Worm (Caenorhabditis elegans) whole organism, early embryonic: ENCODE data around the gene T10G3.4.

Experiments
- B0310.2 ChIP-seq: sonication (generic microtip); optimal IDR thresholded peaks from 2 replicates; lab custom pipeline; 2016; ENCODE audit warnings: mild to moderate bottlenecking, missing genetic modification characterization, missing compliant biosample characterization
- F13C5.2 ChIP-seq: sonication (generic microtip); optimal IDR thresholded peaks from 2 replicates; lab custom pipeline; 2017; ENCODE audit warnings: mild to moderate bottlenecking, missing genetic modification characterization, inconsistent platforms, missing compliant biosample characterization
- aly-1 ChIP-seq: sonication (generic microtip); optimal IDR thresholded peaks from 2 replicates; lab custom pipeline; 2016; ENCODE audit warnings: missing genetic modification characterization, missing compliant biosample characterization
- ama-1 ChIP-seq: fragments of 150-350 bp; optimal IDR thresholded peaks from 2 replicates; lab custom pipeline; 2014
- ceh-13 ChIP-seq: fragments of 200-800 bp; sonication (Bioruptor generic); optimal IDR thresholded peaks from 2 replicates; lab custom pipeline; 2018; ENCODE audit warnings: mild to moderate bottlenecking, missing genetic modification characterization, missing compliant biosample characterization
- ceh-36 ChIP-seq: sonication (generic microtip); optimal IDR thresholded peaks from 2 replicates; lab custom pipeline; 2016; ENCODE audit warnings: missing genetic modification characterization, inconsistent platforms, missing compliant biosample characterization
- ets-7 ChIP-seq: sonication (generic microtip); optimal IDR thresholded peaks from 2 replicates; lab custom pipeline; 2016; ENCODE audit warnings: missing genotype, missing genetic modification characterization, missing compliant biosample characterization
- flt-1 ChIP-seq: fragments of 200-800 bp; sonication (Bioruptor generic); IDR thresholded peaks from 2 replicates; pipeline ENCODE4 v1.3.6; 2022; ENCODE audit warnings: missing genetic modification characterization, missing compliant biosample characterization
- hmbx-1 ChIP-seq: sonication (generic microtip); optimal IDR thresholded peaks from 2 replicates; lab custom pipeline; 2016; ENCODE audit warnings: mild to moderate bottlenecking, missing genetic modification characterization, missing compliant biosample characterization
- hmg-4 ChIP-seq: fragments of 200-800 bp; sonication (Bioruptor generic); optimal IDR thresholded peaks from 2 replicates; lab custom pipeline; 2018; ENCODE audit warnings: mild to moderate bottlenecking, missing genetic modification characterization, missing compliant biosample characterization
- hnd-1 ChIP-seq: sonication (generic microtip); optimal IDR thresholded peaks from 2 replicates; lab custom pipeline; 2016; ENCODE audit warnings: missing genetic modification characterization, missing compliant biosample characterization
- pes-1 ChIP-seq: fragments of 200-800 bp; sonication (Bioruptor generic); IDR thresholded peaks from 2 replicates; pipeline ENCODE4 v1.3.6; 2022; ENCODE audit warnings: missing genetic modification reagents, missing genetic modification characterization, missing compliant biosample characterization
- scrt-1 ChIP-seq: fragments of 200-800 bp; sonication (Bioruptor generic); IDR thresholded peaks from 2 replicates; pipeline ENCODE4 v1.3.6; 2022; ENCODE audit warnings: missing genetic modification characterization, missing compliant biosample characterization
- sea-1 ChIP-seq: fragments of 200-800 bp; sonication (Bioruptor generic); conservative IDR thresholded peaks from 2 replicates; pipeline ENCODE4 v1.3.6; 2022; ENCODE audit warnings: missing genetic modification characterization, missing compliant biosample characterization
- tbx-11 ChIP-seq: fragments of 200-800 bp; sonication (Bioruptor generic); IDR thresholded peaks from 2 replicates; pipeline ENCODE4 v1.3.6; 2022; ENCODE audit warnings: missing genetic modification characterization, missing compliant biosample characterization
- tbx-37 ChIP-seq: fragments of 200-800 bp; sonication (Bioruptor generic); conservative IDR thresholded peaks from 2 replicates; pipeline ENCODE4 v1.3.6; 2022; ENCODE audit warnings: missing genetic modification reagents, missing genetic modification characterization, missing compliant biosample characterization
- tra-4 ChIP-seq: sonication (generic microtip); optimal IDR thresholded peaks from 2 replicates; lab custom pipeline; 2017; ENCODE audit warnings: missing genetic modification characterization, missing compliant biosample characterization

The T10G3.4 gene

DNA sequence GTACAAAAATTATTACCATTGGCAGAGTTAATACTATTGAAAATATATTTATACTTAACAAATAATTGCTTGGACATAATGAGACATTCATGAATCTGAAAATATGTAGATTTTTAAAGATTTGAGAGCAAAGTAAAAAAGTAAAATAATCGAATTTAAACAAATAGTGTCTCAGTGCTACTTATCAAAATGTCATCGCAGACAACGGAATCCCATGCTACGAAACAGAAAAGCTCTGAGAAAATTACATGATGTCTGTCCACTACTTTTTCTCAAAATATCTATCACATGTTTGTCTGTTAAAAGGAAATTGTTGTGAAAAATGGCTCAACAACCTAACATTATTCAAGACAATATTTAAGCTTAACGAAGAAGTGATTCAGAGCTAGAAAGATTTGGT, at the start of gene T10G3.4:
T10G3.4 (minus strand) TSS at position 101 of the 400 bp plus-strand sequence.
- TF ChIP-seq ceh-36 (tag; lab: Kevin White, UChicago) (no peak), F13C5.2 (tag; lab: Kevin White, UChicago) (no peak), ets-7 (no peak), tbx-37 (no peak), hmbx-1 (tag; lab: Kevin White, UChicago) (no peak), tra-4 (tag; lab: Kevin White, UChicago) (no peak), hmg-4 (no peak), ama-1 (lab: Kevin White, UChicago) (no peak), ceh-13 (no peak), tbx-11 (GFP tag; lab: Robert Waterston, UW) (no peak), flt-1 (GFP tag; lab: Robert Waterston, UW) (no peak), scrt-1 (GFP tag; lab: Robert Waterston, UW) (no peak), hnd-1 (tag; lab: Kevin White, UChicago) (no peak), aly-1 (tag; lab: Kevin White, UChicago) (no peak), pes-1 (GFP tag; lab: Robert Waterston, UW) (no peak), B0310.2 (tag; lab: Kevin White, UChicago) (no peak), sea-1 (GFP tag; lab: Robert Waterston, UW) (no peak)

DNA sequence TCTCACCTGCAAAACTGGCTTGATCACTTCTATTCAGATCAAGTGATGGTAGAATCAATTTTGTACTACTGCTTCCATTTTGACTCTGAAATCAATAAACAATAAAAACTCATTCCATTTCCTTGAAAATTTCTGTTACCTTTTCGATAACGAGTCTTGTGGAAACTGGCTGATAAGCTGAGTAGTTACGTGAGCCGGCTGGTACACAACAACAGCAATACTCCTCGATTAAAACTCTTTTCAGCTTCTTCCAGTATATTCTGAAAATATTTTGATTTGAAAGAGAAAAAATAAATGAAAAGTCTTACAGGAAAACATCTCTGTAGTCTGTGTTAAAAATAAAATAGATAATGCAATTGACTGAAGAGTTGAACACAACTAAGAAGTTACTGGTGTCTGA, 48.2 kb upstream of the T10G3.4 start:
- TF ChIP-seq tbx-11 (GFP tag; lab: Robert Waterston, UW): no peak
- no peak for TF ChIP-seq tbx-37
- TF ChIP-seq hmbx-1 (tag; lab: Kevin White, UChicago): no peak
- TF ChIP-seq ceh-13: no peak
- TF ChIP-seq aly-1 (tag; lab: Kevin White, UChicago): no peak
- TF ChIP-seq tra-4 (tag; lab: Kevin White, UChicago): no peak
- no peak for TF ChIP-seq B0310.2 (tag; lab: Kevin White, UChicago)
- TF ChIP-seq hmg-4: no peak
- no peak for TF ChIP-seq flt-1 (GFP tag; lab: Robert Waterston, UW)
- TF ChIP-seq F13C5.2 (tag; lab: Kevin White, UChicago): no peak
- no peak for TF ChIP-seq sea-1 (GFP tag; lab: Robert Waterston, UW)
- no peak for TF ChIP-seq hnd-1 (tag; lab: Kevin White, UChicago)
- no peak for TF ChIP-seq pes-1 (GFP tag; lab: Robert Waterston, UW)
- TF ChIP-seq ceh-36 (tag; lab: Kevin White, UChicago): no peak

DNA sequence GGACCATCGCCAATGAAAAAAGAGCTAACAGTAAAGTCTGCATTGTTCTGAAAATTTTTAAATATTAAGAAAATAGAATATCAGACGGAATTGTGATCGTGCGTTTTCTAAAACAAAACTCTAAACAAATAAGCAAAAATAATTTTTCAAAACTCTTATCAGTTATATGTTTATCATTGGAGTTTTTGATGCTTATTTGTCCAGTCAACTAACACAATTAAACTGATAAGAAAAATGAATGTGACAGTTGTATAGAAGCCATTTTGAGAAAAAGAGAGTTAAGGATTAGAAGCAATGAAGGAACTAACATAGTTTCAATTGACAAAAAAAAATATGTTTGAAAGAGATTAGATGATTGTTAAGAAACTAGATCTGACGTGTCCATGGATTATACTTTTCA, 46.5 kb upstream of the T10G3.4 start, which contains the start of gene ttr-44:
ttr-44 (minus strand) TSS at position 47 of the 400 bp plus-strand sequence.
- TF ChIP-seq hmg-4 (no peak), ets-7 (no peak), sea-1 (GFP tag; lab: Robert Waterston, UW) (no peak), tra-4 (tag; lab: Kevin White, UChicago) (no peak), tbx-37 (no peak), F13C5.2 (tag; lab: Kevin White, UChicago) (no peak), aly-1 (tag; lab: Kevin White, UChicago) (no peak), flt-1 (GFP tag; lab: Robert Waterston, UW) (no peak)

ce11 chrV:13529165-13529564, 44.9 kb upstream of the T10G3.4 start:
- TF ChIP-seq flt-1 (GFP tag; lab: Robert Waterston, UW) (no peak), hmbx-1 (tag; lab: Kevin White, UChicago) (no peak)

DNA sequence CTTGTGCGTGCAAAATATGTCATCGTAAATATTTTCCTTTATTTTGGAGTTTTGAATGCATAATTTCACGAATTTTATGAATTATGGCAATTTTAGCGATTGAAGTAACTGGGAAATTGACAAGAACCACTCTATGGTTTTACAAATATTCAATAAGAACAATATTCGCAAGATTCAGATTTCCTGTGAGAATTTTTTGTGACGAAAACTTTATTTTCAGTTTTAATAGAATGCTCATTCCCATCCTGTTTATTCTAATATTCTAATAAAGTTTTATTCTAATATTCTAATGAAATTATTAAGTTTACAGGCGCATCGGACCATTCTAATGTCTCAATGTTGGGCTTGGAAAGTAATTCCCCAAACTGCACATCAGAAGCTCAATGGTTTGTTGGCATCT, 39.0 kb upstream of the T10G3.4 start, which contains the start of gene R11G10.3:
R11G10.3 (plus strand) TSS at position 301 of the 400 bp plus-strand sequence.
- TF ChIP-seq F13C5.2 (tag; lab: Kevin White, UChicago) (no peak), flt-1 (GFP tag; lab: Robert Waterston, UW) (no peak), scrt-1 (GFP tag; lab: Robert Waterston, UW) (no peak), B0310.2 (tag; lab: Kevin White, UChicago) (no peak), tra-4 (tag; lab: Kevin White, UChicago) (no peak), hmg-4 (no peak), hmbx-1 (tag; lab: Kevin White, UChicago) (no peak), pes-1 (GFP tag; lab: Robert Waterston, UW) (no peak), ceh-36 (tag; lab: Kevin White, UChicago) (no peak), ets-7 (no peak), hnd-1 (tag; lab: Kevin White, UChicago) (no peak), aly-1 (tag; lab: Kevin White, UChicago) (no peak), tbx-37 (no peak), ceh-13 (no peak), sea-1 (GFP tag; lab: Robert Waterston, UW) (no peak), ama-1 (lab: Kevin White, UChicago) (no peak)

ce11 chrV:13515115-13515514, 30.9 kb upstream of the T10G3.4 start, which contains the start of gene semi-1:
semi-1 (minus strand) TSS chrV:13515215.
- TF ChIP-seq B0310.2 (tag; lab: Kevin White, UChicago) (no peak), hnd-1 (tag; lab: Kevin White, UChicago) (no peak), hmbx-1 (tag; lab: Kevin White, UChicago) (no peak), F13C5.2 (tag; lab: Kevin White, UChicago) (no peak), sea-1 (GFP tag; lab: Robert Waterston, UW) (no peak), tbx-37 (no peak), tbx-11 (GFP tag; lab: Robert Waterston, UW) (no peak), scrt-1 (GFP tag; lab: Robert Waterston, UW) (no peak), flt-1 (GFP tag; lab: Robert Waterston, UW) (no peak), pes-1 (GFP tag; lab: Robert Waterston, UW) (no peak)

DNA sequence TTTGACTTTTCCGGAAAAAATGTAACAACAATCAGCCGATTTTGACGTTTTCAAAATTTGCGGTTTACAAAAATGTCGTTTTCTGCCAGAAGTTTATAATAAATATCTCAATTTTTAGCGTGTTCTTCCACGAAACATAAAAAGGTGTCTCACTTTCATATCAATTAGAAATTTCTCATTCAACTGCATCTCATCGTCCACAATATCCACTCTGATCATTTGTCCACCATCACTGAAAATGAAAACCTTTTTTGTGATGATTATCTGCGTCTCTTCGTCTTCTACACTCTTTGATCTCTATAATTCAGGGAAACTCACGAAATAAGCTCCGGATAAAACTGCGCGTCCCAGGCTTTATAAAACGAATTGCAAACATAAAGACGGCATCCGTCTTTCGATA, 28.3 kb upstream of the T10G3.4 start:
- TF ChIP-seq hmg-4 (no peak), ets-7 (no peak), pes-1 (GFP tag; lab: Robert Waterston, UW) (no peak), flt-1 (GFP tag; lab: Robert Waterston, UW) (no peak), hmbx-1 (tag; lab: Kevin White, UChicago) (no peak), scrt-1 (GFP tag; lab: Robert Waterston, UW) (no peak), hnd-1 (tag; lab: Kevin White, UChicago) (no peak), aly-1 (tag; lab: Kevin White, UChicago) (no peak), sea-1 (GFP tag; lab: Robert Waterston, UW) (no peak), tra-4 (tag; lab: Kevin White, UChicago) (no peak), tbx-37 (no peak), ama-1 (lab: Kevin White, UChicago) (no peak), F13C5.2 (tag; lab: Kevin White, UChicago) (no peak), B0310.2 (tag; lab: Kevin White, UChicago) (no peak), ceh-36 (tag; lab: Kevin White, UChicago) (no peak)
